Fruit fly (Drosophila melanogaster) whole organism, pupa: ENCODE data around the gene crc.

ENCODE experiments used
- CG10348 ChIP-seq: fragments of 200-800 bp; sonication (Bioruptor generic); IDR thresholded peaks from 2 replicates; pipeline ENCODE4 v1.3.6; 2022; ENCODE audit warnings: missing biosample characterization, missing genetic modification characterization
- CG13204 ChIP-seq: fragments of 200-800 bp; sonication (Bioruptor generic); optimal IDR thresholded peaks from 2 replicates; lab custom pipeline; 2018; ENCODE audit warnings: missing biosample characterization, mild to moderate bottlenecking, missing genetic modification characterization, moderate library complexity
- CG14655 ChIP-seq: fragments of 200-800 bp; sonication (Bioruptor generic); optimal IDR thresholded peaks from 3 replicates; lab custom pipeline; 2017; ENCODE audit warnings: mild to moderate bottlenecking, missing biosample characterization, missing genetic modification reagents, missing genetic modification characterization
- CG15710 ChIP-seq: fragments of 200-800 bp; sonication (Bioruptor generic); optimal IDR thresholded peaks from 2 replicates; lab custom pipeline; 2018; ENCODE audit warnings: missing biosample characterization, mild to moderate bottlenecking, missing genetic modification characterization, moderate library complexity
- CG17806 ChIP-seq: fragments of 200-800 bp; sonication (Bioruptor generic); optimal IDR thresholded peaks from 2 replicates; lab custom pipeline; 2018; ENCODE audit warnings: missing biosample characterization, mild to moderate bottlenecking, missing genetic modification characterization, moderate library complexity
- CG34367 ChIP-seq: fragments of 200-800 bp; sonication (Bioruptor generic); optimal IDR thresholded peaks from 2 replicates; lab custom pipeline; 2018; ENCODE audit warnings: missing biosample characterization, mild to moderate bottlenecking, missing genetic modification characterization
- EcR ChIP-seq: fragments of 200-800 bp; sonication (Bioruptor generic); optimal IDR thresholded peaks from 3 replicates; lab custom pipeline; 2019; ENCODE audit warnings: missing biosample characterization, missing genetic modification characterization, mild to moderate bottlenecking, moderate library complexity, missing genetic modification reagents
- Ets98B ChIP-seq: fragments of 200-800 bp; sonication (Bioruptor generic); IDR thresholded peaks from 2 replicates; pipeline ENCODE4 v1.3.6; 2022; ENCODE audit warnings: missing biosample characterization, missing genetic modification characterization
- Pif1B ChIP-seq: fragments of 200-800 bp; sonication (Bioruptor generic); optimal IDR thresholded peaks from 3 replicates; lab custom pipeline; 2016; ENCODE audit warnings: missing biosample characterization, missing genetic modification characterization

- TF ChIP-seq CG10348 (GFP tag; lab: Robert Waterston, UW), result no peak
- TF ChIP-seq Pif1B (GFP tag; lab: Kevin White, UChicago), result no peak
- TF ChIP-seq CG13204 (GFP tag; lab: Kevin White, UChicago), result no peak
- peak; percentile 36 for TF ChIP-seq CG17806 (tag; lab: Kevin White, UChicago)
- TF ChIP-seq CG15710 (tag; lab: Kevin White, UChicago), result no peak
- TF ChIP-seq EcR, result no peak
- peak; percentile 33 for TF ChIP-seq CG14655 (GFP tag; lab: Kevin White, UChicago)
- no peak for TF ChIP-seq CG34367 (tag; lab: Kevin White, UChicago)
- no peak; the same call in 1 of the 2 replicates for TF ChIP-seq Ets98B
Measured at dm6 chr2L:21309754-21310426, 776 bp upstream of the crc start, which contains the start of gene Mondo.
